Fruit fly (Drosophila melanogaster) whole organism, embryonic: Measurements from ENCODE around the gene CG17154.

ENCODE experiments used
- Bteb2 ChIP-seq: fragments of 200-800 bp; sonication (Bioruptor generic); optimal IDR thresholded peaks from 2 replicates; lab custom pipeline; 2016; ENCODE audit warnings: missing biosample characterization, missing genetic modification characterization
- C15 ChIP-seq: fragments of 200-800 bp; sonication (Bioruptor generic); IDR thresholded peaks from 3 replicates; pipeline ENCODE4 v1.3.6; 2022; ENCODE audit warnings: missing biosample characterization, missing genetic modification characterization
- CG11456 ChIP-seq: fragments of 200-800 bp; sonication (Bioruptor generic); IDR thresholded peaks from 3 replicates; pipeline ENCODE4 v1.3.6; 2022; ENCODE audit warnings: missing biosample characterization, missing genetic modification characterization
- CG11560 ChIP-seq: fragments of 200-800 bp; sonication (Bioruptor generic); IDR thresholded peaks from 3 replicates; pipeline ENCODE4 v1.3.6; 2022; ENCODE audit warnings: missing biosample characterization, missing genetic modification characterization
- CG12219 ChIP-seq: fragments of 200-800 bp; sonication (Bioruptor generic); optimal IDR thresholded peaks from 3 replicates; lab custom pipeline; 2018; ENCODE audit warnings: missing biosample characterization, mild to moderate bottlenecking, missing genetic modification characterization
- CG12391 ChIP-seq: fragments of 200-800 bp; sonication (Bioruptor generic); optimal IDR thresholded peaks from 3 replicates; lab custom pipeline; 2018; ENCODE audit warnings: missing biosample characterization, mild to moderate bottlenecking, missing genetic modification characterization, moderate library complexity
- CG1602 ChIP-seq: fragments of 200-800 bp; sonication (Bioruptor generic); optimal IDR thresholded peaks from 3 replicates; lab custom pipeline; 2016; ENCODE audit warnings: missing biosample characterization, missing genetic modification characterization
- CG1647 ChIP-seq: fragments of 200-800 bp; sonication (Bioruptor generic); optimal IDR thresholded peaks from 3 replicates; lab custom pipeline; 2016; ENCODE audit warnings: missing biosample characterization, missing genetic modification characterization
- CG17385 ChIP-seq: fragments of 200-800 bp; sonication (Bioruptor generic); optimal IDR thresholded peaks from 3 replicates; lab custom pipeline; 2018; ENCODE audit warnings: missing biosample characterization, mild to moderate bottlenecking, missing genetic modification characterization
- CG2202 ChIP-seq: fragments of 200-800 bp; sonication (Bioruptor generic); optimal IDR thresholded peaks from 2 replicates; lab custom pipeline; 2018; ENCODE audit warnings: missing biosample characterization, mild to moderate bottlenecking, missing genetic modification characterization
- CG32772 ChIP-seq: fragments of 200-800 bp; sonication (Bioruptor generic); IDR thresholded peaks from 2 replicates; pipeline ENCODE4 v1.3.6; 2022; ENCODE audit warnings: missing biosample characterization, missing genetic modification characterization
- CG3995 ChIP-seq: fragments of 200-800 bp; sonication (Bioruptor generic); optimal IDR thresholded peaks from 3 replicates; lab custom pipeline; 2016; ENCODE audit warnings: missing biosample characterization, missing genetic modification characterization
- CG4282 ChIP-seq: fragments of 200-800 bp; sonication (Bioruptor generic); optimal IDR thresholded peaks from 2 replicates; lab custom pipeline; 2016; ENCODE audit warnings: missing biosample characterization, missing genetic modification characterization
- CG4820 ChIP-seq: fragments of 200-800 bp; sonication (Bioruptor generic); optimal IDR thresholded peaks from 3 replicates; lab custom pipeline; 2016; ENCODE audit warnings: missing biosample characterization, missing genetic modification characterization
- CG6654 ChIP-seq: fragments of 200-800 bp; sonication (Bioruptor generic); optimal IDR thresholded peaks from 2 replicates; lab custom pipeline; 2017; ENCODE audit warnings: missing biosample characterization, mild to moderate bottlenecking, missing genetic modification characterization
- CG6854 ChIP-seq: fragments of 200-800 bp; sonication (Bioruptor generic); optimal IDR thresholded peaks from 3 replicates; lab custom pipeline; 2017; ENCODE audit warnings: missing biosample characterization, mild to moderate bottlenecking, missing genetic modification characterization
- CG8478 ChIP-seq: fragments of >200 bp; optimal IDR thresholded peaks from 2 replicates; lab custom pipeline; 2018
- CG9876 ChIP-seq: fragments of 200-800 bp; sonication (Bioruptor generic); optimal IDR thresholded peaks from 2 replicates; lab custom pipeline; 2016; ENCODE audit warnings: missing biosample characterization, missing genetic modification characterization
- D ChIP-seq, 2 experiments: fragments of 200-800 bp in 1 of 2; fragments of >200 bp in 1 of 2; sonication (Bioruptor generic) in 1 of 2; optimal IDR thresholded peaks; 2 replicates in 1 of 2; 3 replicates in 1 of 2; lab custom pipeline; 2017; ENCODE audit warnings: mild to moderate bottlenecking in 1 of 2, missing biosample characterization in 1 of 2, missing genetic modification characterization in 1 of 2, missing genetic modification reagents in 1 of 2
- Dp ChIP-seq: fragments of 200-800 bp; sonication (Bioruptor generic); optimal IDR thresholded peaks from 2 replicates; lab custom pipeline; 2018; ENCODE audit warnings: missing biosample characterization, mild to moderate bottlenecking, missing genetic modification characterization, moderate library complexity
- Gug ChIP-seq: fragments of 200-800 bp; sonication (Bioruptor generic); IDR thresholded peaks from 4 replicates; pipeline ENCODE4 v1.3.6; 2022; ENCODE audit warnings: missing biosample characterization, missing genetic modification characterization
- H15 ChIP-seq: fragments of 200-800 bp; sonication (Bioruptor generic); IDR thresholded peaks from 3 replicates; pipeline ENCODE4 v1.3.6; 2022; ENCODE audit warnings: missing biosample characterization, missing genetic modification characterization
- HLH3B ChIP-seq: fragments of 200-800 bp; sonication (Bioruptor generic); IDR thresholded peaks from 2 replicates; pipeline ENCODE4 v1.3.6; 2022; ENCODE audit warnings: missing biosample characterization, missing genetic modification characterization
- Lpt ChIP-seq: fragments of >200 bp; optimal IDR thresholded peaks from 2 replicates; lab custom pipeline; 2018; ENCODE audit warnings: missing biosample characterization, missing genetic modification characterization
- MESR4 ChIP-seq: fragments of 200-800 bp; sonication (Bioruptor generic); optimal IDR thresholded peaks from 2 replicates; lab custom pipeline; 2018; ENCODE audit warnings: missing biosample characterization, mild to moderate bottlenecking, missing genetic modification characterization, moderate library complexity
- Max ChIP-seq: fragments of 200-800 bp; sonication (Bioruptor generic); optimal IDR thresholded peaks from 2 replicates; lab custom pipeline; 2016; ENCODE audit warnings: missing biosample characterization, mild to moderate bottlenecking, missing genetic modification characterization
- Oaz ChIP-seq: fragments of 200-800 bp; sonication (Bioruptor generic); IDR thresholded peaks from 2 replicates; pipeline ENCODE4 v1.3.6; 2022; ENCODE audit warnings: missing biosample characterization, missing genetic modification characterization
- Pdp1 ChIP-seq, 2 experiments: fragments of 200-800 bp; sonication (Bioruptor generic); optimal IDR thresholded peaks; 3 replicates each; lab custom pipeline; 2016; ENCODE audit warnings: missing biosample characterization in 2 of 2, missing genetic modification characterization in 2 of 2, mild to moderate bottlenecking in 1 of 2, moderate library complexity in 1 of 2
- Scr ChIP-seq: fragments of 200-800 bp; sonication (Bioruptor generic); IDR thresholded peaks from 2 replicates; pipeline ENCODE4 v1.3.6; 2022; ENCODE audit warnings: missing biosample characterization, missing genetic modification characterization; ENCODE audit not compliant: partially characterized antibody
- Side ChIP-seq: fragments of 200-800 bp; sonication (Bioruptor generic); optimal IDR thresholded peaks from 2 replicates; lab custom pipeline; 2016; ENCODE audit warnings: missing biosample characterization, missing genetic modification characterization
- Stat92E ChIP-seq, 3 experiments: fragments of >200 bp in 2 of 3; fragments of 200-800 bp in 1 of 3; sonication (Bioruptor generic) in 1 of 3; optimal IDR thresholded peaks; 2 replicates each; lab custom pipeline; 2017 to 2019; ENCODE audit warnings: missing biosample characterization in 3 of 3, missing genetic modification characterization in 3 of 3, mild to moderate bottlenecking in 1 of 3, moderate library complexity in 1 of 3
- Xrp1 ChIP-seq: fragments of 200-800 bp; sonication (Bioruptor generic); IDR thresholded peaks from 2 replicates; pipeline ENCODE4 v1.3.6; 2022; ENCODE audit warnings: missing biosample characterization, missing genetic modification characterization
- YL-1 ChIP-seq: fragments of 200-800 bp; sonication (Bioruptor generic); optimal IDR thresholded peaks from 3 replicates; lab custom pipeline; 2017; ENCODE audit warnings: missing biosample characterization, mild to moderate bottlenecking, missing genetic modification characterization
- ase ChIP-seq: fragments of 200-800 bp; sonication (Bioruptor generic); IDR thresholded peaks from 3 replicates; pipeline ENCODE4 v1.3.6; 2022; ENCODE audit warnings: missing biosample characterization, missing genetic modification characterization
- br ChIP-seq: fragments of >200 bp; optimal IDR thresholded peaks from 2 replicates; lab custom pipeline; 2017
- bsh ChIP-seq, 2 experiments: fragments of 200-800 bp; sonication (Bioruptor generic); optimal IDR thresholded peaks; 2 replicates each; lab custom pipeline; 2017 to 2018; ENCODE audit warnings: mild to moderate bottlenecking in 2 of 2, missing biosample characterization in 2 of 2, missing genetic modification characterization in 2 of 2, moderate library complexity in 1 of 2
- cato ChIP-seq: fragments of 200-800 bp; sonication (Bioruptor generic); optimal IDR thresholded peaks from 2 replicates; lab custom pipeline; 2016; ENCODE audit warnings: missing biosample characterization, missing genetic modification characterization, borderline replicate concordance
- dati ChIP-seq: fragments of 200-800 bp; sonication (Bioruptor generic); IDR thresholded peaks from 2 replicates; pipeline ENCODE4 v1.3.6; 2022; ENCODE audit warnings: missing biosample characterization, missing genetic modification characterization
- fd3F ChIP-seq: fragments of 200-800 bp; sonication (Bioruptor generic); optimal IDR thresholded peaks from 2 replicates; lab custom pipeline; 2018; ENCODE audit warnings: missing biosample characterization, mild to moderate bottlenecking, missing genetic modification characterization, moderate library complexity
- gce ChIP-seq: fragments of 200-800 bp; sonication (Bioruptor generic); IDR thresholded peaks from 3 replicates; pipeline ENCODE4 v1.3.6; 2022; ENCODE audit warnings: missing biosample characterization, missing genetic modification characterization
- grau ChIP-seq: fragments of 200-800 bp; optimal IDR thresholded peaks from 3 replicates; lab custom pipeline; 2019; ENCODE audit warnings: missing biosample characterization, mild to moderate bottlenecking, missing genetic modification characterization, moderate library complexity
- hbn ChIP-seq: fragments of 200-800 bp; sonication (Bioruptor generic); IDR thresholded peaks from 2 replicates; pipeline ENCODE4 v1.3.6; 2022; ENCODE audit warnings: missing biosample characterization, missing genetic modification characterization; ENCODE audit not compliant: partially characterized antibody
- ken ChIP-seq: fragments of 200-800 bp; sonication (Bioruptor generic); IDR thresholded peaks from 3 replicates; pipeline ENCODE4 v1.3.6; 2022; ENCODE audit warnings: missing biosample characterization, missing genetic modification characterization
- mirr ChIP-seq: fragments of 200-800 bp; sonication (Bioruptor generic); optimal IDR thresholded peaks from 3 replicates; lab custom pipeline; 2018; ENCODE audit warnings: missing biosample characterization, mild to moderate bottlenecking, missing genetic modification characterization
- pfk ChIP-seq: fragments of 200-800 bp; sonication (Bioruptor generic); optimal IDR thresholded peaks from 2 replicates; lab custom pipeline; 2018; ENCODE audit warnings: missing biosample characterization, mild to moderate bottlenecking, missing genetic modification characterization, moderate library complexity
- pita ChIP-seq: fragments of 200-800 bp; sonication (Bioruptor generic); optimal IDR thresholded peaks from 2 replicates; lab custom pipeline; 2017; ENCODE audit warnings: missing biosample characterization, mild to moderate bottlenecking, missing genetic modification characterization
- psq ChIP-seq: fragments of 200-800 bp; sonication (Bioruptor generic); optimal IDR thresholded peaks from 2 replicates; lab custom pipeline; 2017; ENCODE audit warnings: missing biosample characterization, missing genetic modification characterization
- ranshi ChIP-seq: fragments of 200-800 bp; sonication (Bioruptor generic); IDR thresholded peaks from 2 replicates; pipeline ENCODE4 v1.3.6; 2022; ENCODE audit warnings: missing biosample characterization, missing genetic modification characterization
- stwl ChIP-seq: fragments of 200-800 bp; sonication (Bioruptor generic); optimal IDR thresholded peaks from 3 replicates; lab custom pipeline; 2018; ENCODE audit warnings: missing biosample characterization, mild to moderate bottlenecking, missing genetic modification characterization, moderate library complexity
- ttk ChIP-seq: fragments of 200-800 bp; sonication (Bioruptor generic); IDR thresholded peaks from 2 replicates; pipeline ENCODE4 v2.1.2; 2022; ENCODE audit warnings: missing biosample characterization, missing genetic modification characterization
- tup ChIP-seq: fragments of 200-800 bp; sonication (Bioruptor generic); optimal IDR thresholded peaks from 2 replicates; lab custom pipeline; 2016; ENCODE audit warnings: missing biosample characterization, mild to moderate bottlenecking, missing genetic modification characterization, moderate library complexity

The CG17154 gene

dm6 chr3L:12119875-12120485 lies 31.6 kb downstream of the CG17154 start, which contains the start of gene CG11560 (continued):
- TF ChIP-seq YL-1 (GFP tag; lab: Kevin White, UChicago) (peak; percentile 48), C15 (no peak), CG9876 (GFP tag; lab: Kevin White, UChicago) (no peak), psq (GFP tag; lab: Kevin White, UChicago) (no peak), stwl (peak; percentile 82), CG17385 (GFP tag; lab: Kevin White, UChicago) (no peak), bsh (GFP tag; optimal IDR thresholded peaks at IDR 0.05; lab: Kevin White, UChicago) (no peak), Oaz (GFP tag; lab: Robert Waterston, UW) (no peak), ranshi (no peak), CG8478 (lab: Kevin White, UChicago) (no peak), HLH3B (GFP tag; lab: Robert Waterston, UW) (no peak), dati (GFP tag; lab: Robert Waterston, UW) (no peak), CG11560 (tag; lab: Robert Waterston, UW) (no peak; the same call in 2 of the 3 replicates), Max (no peak), ttk (GFP tag; lab: Robert Waterston, UW) (no peak), CG4820 (GFP tag; lab: Kevin White, UChicago) (no peak), CG2202 (no peak), CG3995 (GFP tag; lab: Kevin White, UChicago) (no peak), Lpt (no peak), pfk (GFP tag; lab: Kevin White, UChicago) (no peak), Xrp1 (GFP tag; lab: Robert Waterston, UW) (no peak), mirr (GFP tag; lab: Kevin White, UChicago) (no peak), CG6854 (GFP tag; lab: Kevin White, UChicago) (no peak), Stat92E (GFP tag; optimal IDR thresholded peaks at IDR 0.05; lab: Kevin White, UChicago) (no peak), D (optimal IDR thresholded peaks at IDR 0.05; lab: Kevin White, UChicago) (no peak), D (GFP tag; optimal IDR thresholded peaks at IDR 0.05; lab: Kevin White, UChicago) (no peak), Bteb2 (no peak), CG1647 (GFP tag; lab: Kevin White, UChicago) (no peak), CG6654 (GFP tag; lab: Kevin White, UChicago) (no peak), br (lab: Kevin White, UChicago) (no peak), ken (GFP tag; lab: Robert Waterston, UW) (no peak), Pdp1 (GFP tag; optimal IDR thresholded peaks at IDR 0.05; lab: Kevin White, UChicago) (no peak), cato (GFP tag; lab: Kevin White, UChicago) (no peak), fd3F (GFP tag; lab: Kevin White, UChicago) (no peak), CG32772 (GFP tag; lab: Robert Waterston, UW) (no peak), CG11456 (GFP tag; lab: Robert Waterston, UW) (no peak), H15 (GFP tag; lab: Robert Waterston, UW) (no peak), MESR4 (GFP tag; lab: Kevin White, UChicago) (peak; percentile 72), gce (GFP tag; lab: Robert Waterston, UW) (no peak), CG4282 (GFP tag; lab: Kevin White, UChicago) (no peak), ase (GFP tag; lab: Robert Waterston, UW) (no peak), Side (no peak), CG12219 (GFP tag; lab: Kevin White, UChicago) (no peak), tup (GFP tag; lab: Kevin White, UChicago) (no peak), grau (no peak), Scr (GFP tag; lab: Robert Waterston, UW) (peak; percentile 73), hbn (GFP tag; lab: Robert Waterston, UW) (peak; percentile 71), CG1602 (no peak), CG12391 (tag; lab: Kevin White, UChicago) (no peak), pita (no peak), Dp (GFP tag; lab: Kevin White, UChicago) (peak; percentile 68), Gug (GFP tag; lab: Robert Waterston, UW) (no peak)
